Fruit fly (Drosophila melanogaster): ENCODE data around the gene FER.

FER gene

DNA sequence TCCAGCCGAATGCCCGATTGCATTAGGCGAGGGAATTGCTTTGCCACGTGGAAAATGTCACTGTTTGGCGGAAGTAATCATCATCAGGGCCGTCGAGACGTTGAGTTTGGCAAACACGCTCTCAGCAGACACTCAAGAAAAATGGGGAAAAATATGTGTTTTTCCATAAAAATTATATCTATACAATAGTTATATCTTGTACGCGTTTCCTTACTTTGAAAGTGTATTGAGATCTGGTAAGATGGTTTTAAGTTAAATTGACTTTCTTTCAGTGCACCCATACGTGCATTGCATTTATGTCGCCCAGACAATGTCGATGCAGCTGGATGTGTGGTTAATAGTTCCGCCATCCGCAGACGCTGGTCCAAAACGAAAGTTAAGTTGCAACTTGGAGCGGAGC is 8.4 kb downstream of the FER start:
- TF ChIP-seq CG42726 (GFP tag; IDR thresholded peaks at IDR 0.05; ENCODE audit: partially characterized antibody) (no peak), CG7556 (GFP tag; optimal IDR thresholded peaks at IDR 0.05) (no peak), pita (GFP tag; optimal IDR thresholded peaks at IDR 0.05) (no peak), hkb (optimal IDR thresholded peaks at IDR 0.05) (no peak), hkb (GFP tag; IDR thresholded peaks at IDR 0.05) (no peak), CG7745 (tag; optimal IDR thresholded peaks at IDR 0.05) (no peak), h (optimal IDR thresholded peaks at IDR 0.05) (no peak), pnt (GFP tag; optimal IDR thresholded peaks at IDR 0.05) (no peak), CG11247 (GFP tag; IDR thresholded peaks at IDR 0.05) (no peak), Sin3A (optimal IDR thresholded peaks at IDR 0.05) (no peak), CG9437 (GFP tag; optimal IDR thresholded peaks at IDR 0.05) (no peak), ems (GFP tag; optimal IDR thresholded peaks at IDR 0.05) (no peak), CG30020 (tag; optimal IDR thresholded peaks at IDR 0.05) (no peak), CG6689 (GFP tag; IDR thresholded peaks at IDR 0.05) (0 out of 2 replicates have a peak, but pooled peaks have one; percentile 12), sens (GFP tag) (peak; percentile 38), CG43689 (GFP tag; IDR thresholded peaks at IDR 0.05) (no peak), nom (GFP tag; optimal IDR thresholded peaks at IDR 0.05) (no peak), Drgx (GFP tag; IDR thresholded peaks at IDR 0.05) (peak; percentile 47), wdn (GFP tag; IDR thresholded peaks at IDR 0.05) (no peak), CG32532 (GFP tag; IDR thresholded peaks at IDR 0.05) (no peak), klu (GFP tag; IDR thresholded peaks at IDR 0.05) (no peak), CG9932 (GFP tag; IDR thresholded peaks at IDR 0.05) (no peak), E2f1 (GFP tag; IDR thresholded peaks at IDR 0.05) (no peak), row (GFP tag; IDR thresholded peaks at IDR 0.05) (no peak), dm (GFP tag; optimal IDR thresholded peaks at IDR 0.05) (no peak), ftz-f1 (GFP tag; optimal IDR thresholded peaks at IDR 0.05) (no peak), Hey (tag; optimal IDR thresholded peaks at IDR 0.05) (no peak), CG17328 (GFP tag; IDR thresholded peaks at IDR 0.05) (peak; percentile 22; the same call in 1 of the 2 replicates)

DNA sequence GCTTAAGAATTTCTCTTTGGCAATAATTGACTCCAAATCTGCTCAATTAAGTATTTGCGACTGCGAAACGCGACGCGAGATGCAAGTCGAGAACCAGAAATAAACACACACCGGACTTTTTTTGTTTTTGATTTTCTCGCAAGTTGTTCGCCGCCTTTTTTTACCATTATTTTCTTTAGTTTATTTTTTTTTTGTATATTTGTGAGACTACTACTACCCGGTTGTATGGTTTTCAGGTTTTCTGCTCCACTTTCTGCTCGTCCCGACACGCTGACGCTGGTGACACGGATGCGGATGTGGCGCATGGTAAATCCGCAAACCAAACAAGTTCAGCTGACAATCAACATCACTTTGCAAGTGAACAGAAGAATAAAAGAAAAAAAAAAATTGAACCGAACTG is 13.4 kb downstream of the FER start:
- TF ChIP-seq Side (GFP tag; optimal IDR thresholded peaks at IDR 0.05) (no peak), nom (GFP tag; optimal IDR thresholded peaks at IDR 0.05) (peak; percentile 86)

DNA sequence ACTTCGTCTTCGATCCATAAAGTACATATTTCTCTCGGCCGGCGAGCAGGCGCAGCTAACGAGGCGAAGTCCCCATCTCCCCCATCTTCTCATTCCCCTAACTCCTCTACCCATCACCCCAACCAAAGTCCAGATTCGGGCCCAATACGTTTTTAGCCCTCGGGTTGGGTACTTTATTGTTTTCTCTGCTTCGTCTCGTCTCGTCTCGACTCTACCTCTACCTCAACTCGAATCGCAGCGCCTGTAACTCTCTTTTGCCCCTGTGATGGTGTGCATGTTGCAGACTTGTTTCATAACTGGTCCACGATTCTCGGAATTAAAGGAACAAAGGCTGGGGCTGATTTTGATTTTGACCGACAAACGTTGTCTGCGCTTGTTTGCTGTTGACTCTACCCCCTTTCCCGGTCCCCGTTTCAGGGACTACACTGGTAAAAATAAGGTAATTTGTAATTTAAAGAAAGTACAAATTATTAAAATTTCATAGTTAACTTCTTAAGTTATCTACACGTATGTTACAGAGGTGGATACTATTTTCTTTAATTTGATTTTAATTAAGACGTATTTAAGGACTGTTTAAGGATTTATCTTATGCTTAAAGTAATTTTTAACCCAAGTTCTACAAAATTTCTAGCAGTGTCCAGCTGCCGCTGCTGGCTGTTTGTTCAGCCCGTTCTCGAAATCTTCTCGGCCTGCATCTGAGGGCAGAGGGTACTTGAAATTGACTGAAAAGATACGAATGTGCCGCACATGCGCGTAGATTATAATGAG is 15.5 kb downstream of the FER start:
- peak; percentile 80 for TF ChIP-seq gsb-n (tag; optimal IDR thresholded peaks at IDR 0.05)
- TF ChIP-seq CG31224 (GFP tag; IDR thresholded peaks at IDR 0.05), result no peak
- peak; percentile 39 for TF ChIP-seq Usf (GFP tag; optimal IDR thresholded peaks at IDR 0.05)
- TF ChIP-seq CG10431 (GFP tag; optimal IDR thresholded peaks at IDR 0.05), result peak; percentile 30
- TF ChIP-seq CG8765 (GFP tag; IDR thresholded peaks at IDR 0.05), result 0 out of 2 replicates have a peak, but pooled peaks have one; percentile 15
- peak; percentile 44 for TF ChIP-seq CG30431 (GFP tag; optimal IDR thresholded peaks at IDR 0.05)
- TF ChIP-seq CG12391 (tag; optimal IDR thresholded peaks at IDR 0.05), result peak; percentile 76
- no peak for TF ChIP-seq caup (GFP tag; optimal IDR thresholded peaks at IDR 0.05; ENCODE audit: severe bottlenecking)
- TF ChIP-seq PHDP (tag; optimal IDR thresholded peaks at IDR 0.05), result peak; percentile 16
- TF ChIP-seq CG6813 (GFP tag; optimal IDR thresholded peaks at IDR 0.05), result peak; percentile 22
- peak in 1 of 2 experiments; percentile 54 for TF ChIP-seq Hr78 (GFP tag; optimal IDR thresholded peaks at IDR 0.05)
- TF ChIP-seq CG13123 (GFP tag; optimal IDR thresholded peaks at IDR 0.05), result peak; percentile 37
- TF ChIP-seq Max (GFP tag; optimal IDR thresholded peaks at IDR 0.05), result peak; percentile 24
- TF ChIP-seq nerfin-1 (tag; optimal IDR thresholded peaks at IDR 0.05), result peak; percentile 42
- peak; percentile 1 to 37 for TF ChIP-seq Pdp1 (GFP tag; optimal IDR thresholded peaks at IDR 0.05)
- peak; percentile 10 for TF ChIP-seq CG5180 (GFP tag; optimal IDR thresholded peaks at IDR 0.05)
- TF ChIP-seq CG10267 (tag; optimal IDR thresholded peaks at IDR 0.05), result peak; percentile 86
- no peak for TF ChIP-seq Hsf (GFP tag; optimal IDR thresholded peaks at IDR 0.05)
- TF ChIP-seq Hand (GFP tag; optimal IDR thresholded peaks at IDR 0.05), result no peak
- TF ChIP-seq CG1602 (GFP tag; optimal IDR thresholded peaks at IDR 0.05), result peak; percentile 23
- peak; percentile 20 for TF ChIP-seq CG11723 (GFP tag; optimal IDR thresholded peaks at IDR 0.05)

Measured in whole organism, embryonic.